Fruit fly (Drosophila melanogaster) whole organism, embryonic: ENCODE data around the gene CG13631.

Source experiments
- Asciz ChIP-seq: fragments of 200-800 bp; sonication (Bioruptor generic); optimal IDR thresholded peaks from 2 replicates; lab custom pipeline; 2017; ENCODE audit warnings: missing biosample characterization, mild to moderate bottlenecking, missing genetic modification characterization, missing genetic modification reagents
- B-H2 ChIP-seq: fragments of 200-800 bp; sonication (Bioruptor generic); optimal IDR thresholded peaks from 2 replicates; lab custom pipeline; 2018; ENCODE audit warnings: missing biosample characterization, mild to moderate bottlenecking, missing genetic modification characterization
- C15 ChIP-seq: fragments of 200-800 bp; sonication (Bioruptor generic); IDR thresholded peaks from 3 replicates; pipeline ENCODE4 v1.3.6; 2022; ENCODE audit warnings: missing biosample characterization, missing genetic modification characterization
- CG10274 ChIP-seq: fragments of 200-800 bp; sonication (Bioruptor generic); optimal IDR thresholded peaks from 3 replicates; lab custom pipeline; 2017; ENCODE audit warnings: missing biosample characterization, mild to moderate bottlenecking, missing genetic modification characterization
- CG1233 ChIP-seq: fragments of 200-800 bp; sonication (Bioruptor generic); optimal IDR thresholded peaks from 4 replicates; lab custom pipeline; 2018; ENCODE audit warnings: missing biosample characterization, mild to moderate bottlenecking, missing genetic modification characterization
- CG17612 ChIP-seq: fragments of 200-800 bp; sonication (Bioruptor generic); IDR thresholded peaks from 2 replicates; pipeline ENCODE4 v1.3.6; 2022; ENCODE audit warnings: missing biosample characterization, missing genetic modification characterization
- CG17829 ChIP-seq: fragments of 200-800 bp; optimal IDR thresholded peaks from 2 replicates; lab custom pipeline; 2019; ENCODE audit warnings: missing biosample characterization, mild to moderate bottlenecking, missing genetic modification characterization, moderate library complexity
- CG17912 ChIP-seq: fragments of 200-800 bp; sonication (Bioruptor generic); optimal IDR thresholded peaks from 2 replicates; lab custom pipeline; 2018; ENCODE audit warnings: missing biosample characterization, mild to moderate bottlenecking, missing genetic modification characterization
- CG3281 ChIP-seq: fragments of 200-800 bp; sonication (Bioruptor generic); optimal IDR thresholded peaks from 3 replicates; lab custom pipeline; 2017; ENCODE audit warnings: missing biosample characterization, mild to moderate bottlenecking, missing genetic modification characterization
- CG3407 ChIP-seq: fragments of 200-800 bp; sonication (Bioruptor generic); optimal IDR thresholded peaks from 2 replicates; lab custom pipeline; 2018; ENCODE audit warnings: missing biosample characterization, mild to moderate bottlenecking, missing genetic modification characterization
- CG7987 ChIP-seq: fragments of 200-800 bp; sonication (Bioruptor generic); optimal IDR thresholded peaks from 2 replicates; lab custom pipeline; 2018; ENCODE audit warnings: missing biosample characterization, mild to moderate bottlenecking, missing genetic modification characterization, moderate library complexity
- CrebB ChIP-seq: fragments of 200-800 bp; sonication (Bioruptor generic); optimal IDR thresholded peaks from 3 replicates; lab custom pipeline; 2018; ENCODE audit warnings: missing biosample characterization, mild to moderate bottlenecking, missing genetic modification characterization
- Deaf1 ChIP-seq: fragments of 200-800 bp; optimal IDR thresholded peaks from 3 replicates; lab custom pipeline; 2019; ENCODE audit warnings: missing biosample characterization, mild to moderate bottlenecking, missing genetic modification characterization, moderate library complexity
- Dip2 ChIP-seq: fragments of 200-800 bp; sonication (Bioruptor generic); IDR thresholded peaks from 2 replicates; pipeline ENCODE4 v1.3.6; 2022; ENCODE audit warnings: missing biosample characterization, missing genetic modification characterization
- Dll ChIP-seq: fragments of 200-800 bp; sonication (Bioruptor generic); IDR thresholded peaks from 4 replicates; pipeline ENCODE4 v1.3.6; 2022; ENCODE audit warnings: missing biosample characterization, missing genetic modification characterization; ENCODE audit not compliant: partially characterized antibody
- Fer3 ChIP-seq: fragments of 200-800 bp; sonication (Bioruptor generic); optimal IDR thresholded peaks from 2 replicates; lab custom pipeline; 2018; ENCODE audit warnings: missing biosample characterization, mild to moderate bottlenecking, missing genetic modification characterization, moderate library complexity
- Gsc ChIP-seq: fragments of 200-800 bp; sonication (Bioruptor generic); IDR thresholded peaks from 2 replicates; pipeline ENCODE4 v1.3.6; 2022; ENCODE audit warnings: missing biosample characterization, missing genetic modification characterization
- HHEX ChIP-seq: fragments of 200-800 bp; sonication (Bioruptor generic); optimal IDR thresholded peaks from 3 replicates; lab custom pipeline; 2017; ENCODE audit warnings: missing biosample characterization, mild to moderate bottlenecking, missing genetic modification characterization, missing genetic modification reagents
- Hmr ChIP-seq: fragments of 200-800 bp; sonication (Bioruptor generic); optimal IDR thresholded peaks from 3 replicates; lab custom pipeline; 2017; ENCODE audit warnings: mild to moderate bottlenecking, missing biosample characterization, missing genetic modification reagents, missing genetic modification characterization
- Jarid2 ChIP-seq: fragments of 200-800 bp; sonication (Bioruptor generic); optimal IDR thresholded peaks from 3 replicates; lab custom pipeline; 2017; ENCODE audit warnings: mild to moderate bottlenecking, missing biosample characterization, missing genetic modification reagents, missing genetic modification characterization
- NC2α ChIP-seq: fragments of 200-800 bp; sonication (Bioruptor generic); optimal IDR thresholded peaks from 2 replicates; lab custom pipeline; 2016; ENCODE audit warnings: missing biosample characterization, missing genetic modification characterization
- NFAT ChIP-seq: fragments of 200-800 bp; sonication (Bioruptor generic); IDR thresholded peaks from 2 replicates; pipeline ENCODE4 v1.3.6; 2022; ENCODE audit warnings: missing biosample characterization, missing genetic modification characterization
- Optix ChIP-seq: fragments of 200-800 bp; sonication (Bioruptor generic); IDR thresholded peaks from 3 replicates; pipeline ENCODE4 v1.3.6; 2022; ENCODE audit warnings: missing biosample characterization, missing genetic modification characterization
- Ravus ChIP-seq: fragments of 200-800 bp; sonication (Bioruptor generic); IDR thresholded peaks from 2 replicates; pipeline ENCODE4 v1.3.6; 2022; ENCODE audit warnings: missing biosample characterization, missing genetic modification characterization
- Side ChIP-seq: fragments of 200-800 bp; sonication (Bioruptor generic); optimal IDR thresholded peaks from 2 replicates; lab custom pipeline; 2016; ENCODE audit warnings: missing biosample characterization, missing genetic modification characterization
- Six4 ChIP-seq: fragments of 200-800 bp; sonication (Bioruptor generic); optimal IDR thresholded peaks from 2 replicates; lab custom pipeline; 2016; ENCODE audit warnings: missing biosample characterization, missing genetic modification characterization
- Sox100B ChIP-seq: fragments of 200-800 bp; sonication (Bioruptor generic); optimal IDR thresholded peaks from 3 replicates; lab custom pipeline; 2018; ENCODE audit warnings: missing biosample characterization, mild to moderate bottlenecking, missing genetic modification characterization
- YL-1 ChIP-seq: fragments of 200-800 bp; sonication (Bioruptor generic); optimal IDR thresholded peaks from 3 replicates; lab custom pipeline; 2017; ENCODE audit warnings: missing biosample characterization, mild to moderate bottlenecking, missing genetic modification characterization
- ab ChIP-seq: fragments of 200-800 bp; sonication (Bioruptor generic); optimal IDR thresholded peaks from 2 replicates; lab custom pipeline; 2016; ENCODE audit warnings: missing biosample characterization, missing genetic modification characterization
- bigmax ChIP-seq: fragments of 200-800 bp; sonication (Bioruptor generic); optimal IDR thresholded peaks from 2 replicates; lab custom pipeline; 2018; ENCODE audit warnings: missing biosample characterization, mild to moderate bottlenecking, missing genetic modification characterization
- bowl ChIP-seq: fragments of 200-800 bp; sonication (Bioruptor generic); IDR thresholded peaks from 2 replicates; pipeline ENCODE4 v1.3.6; 2022; ENCODE audit warnings: missing biosample characterization, missing genetic modification characterization
- corto ChIP-seq: fragments of 200-800 bp; sonication (Bioruptor generic); optimal IDR thresholded peaks from 2 replicates; lab custom pipeline; 2016; ENCODE audit warnings: missing biosample characterization, mild to moderate bottlenecking, missing genetic modification characterization, moderate library complexity
- croc ChIP-seq: fragments of 200-800 bp; sonication (Bioruptor generic); conservative IDR thresholded peaks from 3 replicates; pipeline ENCODE4 v1.3.6; 2022; ENCODE audit warnings: missing biosample characterization, missing genetic modification characterization
- danr ChIP-seq: fragments of 200-800 bp; sonication (Bioruptor generic); IDR thresholded peaks from 2 replicates; pipeline ENCODE4 v1.3.6; 2022; ENCODE audit warnings: missing biosample characterization, missing genetic modification characterization
- esg ChIP-seq: fragments of 200-800 bp; sonication (Bioruptor generic); conservative IDR thresholded peaks from 2 replicates; pipeline ENCODE4 v1.3.6; 2022; ENCODE audit warnings: missing biosample characterization, missing genetic modification characterization
- eve ChIP-seq, 2 experiments: fragments of >200 bp; optimal IDR thresholded peaks; 2 replicates each; lab custom pipeline; 2017; ENCODE audit warnings: missing biosample characterization in 2 of 2, missing genetic modification characterization in 2 of 2
- eyg ChIP-seq: fragments of 200-800 bp; sonication (Bioruptor generic); optimal IDR thresholded peaks from 3 replicates; lab custom pipeline; 2016; ENCODE audit warnings: missing biosample characterization, missing genetic modification characterization
- fd3F ChIP-seq: fragments of 200-800 bp; sonication (Bioruptor generic); optimal IDR thresholded peaks from 2 replicates; lab custom pipeline; 2018; ENCODE audit warnings: missing biosample characterization, mild to moderate bottlenecking, missing genetic modification characterization, moderate library complexity
- gt ChIP-seq: fragments of 200-800 bp; sonication (Bioruptor generic); IDR thresholded peaks from 2 replicates; pipeline ENCODE4 v1.3.6; 2022; ENCODE audit warnings: missing biosample characterization, missing genetic modification characterization
- her ChIP-seq: fragments of 200-800 bp; sonication (Bioruptor generic); optimal IDR thresholded peaks from 2 replicates; lab custom pipeline; 2016; ENCODE audit warnings: missing biosample characterization, missing genetic modification characterization
- lola ChIP-seq, 3 experiments: fragments of >200 bp in 2 of 3; fragments of 200-800 bp in 1 of 3; sonication (Bioruptor generic) in 1 of 3; optimal IDR thresholded peaks; 2 replicates each; lab custom pipeline; 2017 to 2019; ENCODE audit warnings: missing biosample characterization in 3 of 3, missing genetic modification characterization in 3 of 3, mild to moderate bottlenecking in 1 of 3, moderate library complexity in 1 of 3
- nerfin-1 ChIP-seq: fragments of 200-800 bp; sonication (Bioruptor generic); optimal IDR thresholded peaks from 3 replicates; lab custom pipeline; 2019; ENCODE audit warnings: missing biosample characterization, mild to moderate bottlenecking, missing genetic modification characterization, moderate library complexity
- p53 ChIP-seq: fragments of 200-800 bp; sonication (Bioruptor generic); optimal IDR thresholded peaks from 2 replicates; lab custom pipeline; 2016; ENCODE audit warnings: missing biosample characterization, missing genetic modification characterization
- run ChIP-seq: fragments of 200-800 bp; sonication (Bioruptor generic); optimal IDR thresholded peaks from 3 replicates; lab custom pipeline; 2018; ENCODE audit warnings: missing biosample characterization, mild to moderate bottlenecking, missing genetic modification characterization
- sens ChIP-seq: fragments of 200-800 bp; sonication (Bioruptor generic); peaks from one replicate; lab custom pipeline; 2016; ENCODE audit warnings: missing biosample characterization, missing genetic modification characterization
- shn ChIP-seq: fragments of 200-800 bp; sonication (Bioruptor generic); optimal IDR thresholded peaks from 3 replicates; lab custom pipeline; 2016; ENCODE audit warnings: missing biosample characterization, missing genetic modification characterization
- slp2 ChIP-seq: fragments of 200-800 bp; sonication (Bioruptor generic); optimal IDR thresholded peaks from 2 replicates; lab custom pipeline; 2016; ENCODE audit warnings: missing biosample characterization, missing genetic modification characterization
- sug ChIP-seq: fragments of 200-800 bp; optimal IDR thresholded peaks from 2 replicates; lab custom pipeline; 2019; ENCODE audit warnings: missing biosample characterization, mild to moderate bottlenecking, missing genetic modification characterization, moderate library complexity
- tio ChIP-seq: fragments of 200-800 bp; sonication (Bioruptor generic); optimal IDR thresholded peaks from 2 replicates; lab custom pipeline; 2017; ENCODE audit warnings: missing biosample characterization, missing genetic modification characterization, inconsistent platforms
- trh ChIP-seq: fragments of 200-800 bp; sonication (Bioruptor generic); optimal IDR thresholded peaks from 2 replicates; lab custom pipeline; 2016; ENCODE audit warnings: missing biosample characterization, missing genetic modification characterization

Gene CG13631

dm6 chr3R:24816993-24817854 is 48.1 kb downstream of the CG13631 start, which contains the start of the genes CG5808 and Saf-B:
TSS of gene CG5808 (minus strand) at chr3R:24817007.
TSS of gene Saf-B (plus strand) at chr3R:24817464.
- TF ChIP-seq CG1233 (GFP tag; lab: Kevin White, UChicago) (no peak), tio (no peak), CG3281 (GFP tag; lab: Kevin White, UChicago) (no peak), fd3F (no peak), eve (GFP tag; optimal IDR thresholded peaks at IDR 0.05; lab: Kevin White, UChicago) (no peak), Fer3 (tag; lab: Kevin White, UChicago) (peak; percentile 19), bigmax (GFP tag; lab: Kevin White, UChicago) (no peak), esg (peak; percentile 33; the same call in 1 of the 2 replicates), bowl (no peak; the same call in 1 of the 2 replicates), CG7987 (no peak), sens (peak; percentile 36), YL-1 (GFP tag; lab: Kevin White, UChicago) (peak; percentile 49), CG17612 (GFP tag; lab: Robert Waterston, UW) (no peak), Sox100B (GFP tag; lab: Kevin White, UChicago) (no peak), Deaf1 (tag; lab: Kevin White, UChicago) (no peak), corto (GFP tag; lab: Kevin White, UChicago) (no peak), run (tag; lab: Kevin White, UChicago) (no peak), shn (no peak), Jarid2 (GFP tag; lab: Kevin White, UChicago) (no peak), eyg (no peak), CG17912 (GFP tag; lab: Kevin White, UChicago) (no peak), croc (GFP tag; lab: Robert Waterston, UW) (no peak), lola (GFP tag; optimal IDR thresholded peaks at IDR 0.05; lab: Kevin White, UChicago) (peak in 1 of 3 experiments; percentile 60), her (GFP tag; lab: Kevin White, UChicago) (no peak), Dip2 (no peak), Side (GFP tag; lab: Kevin White, UChicago) (no peak), CG17829 (tag; lab: Kevin White, UChicago) (peak; percentile 71), trh (GFP tag; lab: Kevin White, UChicago) (no peak), Optix (no peak), Six4 (GFP tag; lab: Kevin White, UChicago) (peak; percentile 40), CG3407 (GFP tag; lab: Kevin White, UChicago) (no peak), danr (no peak), Asciz (GFP tag; lab: Kevin White, UChicago) (no peak), Gsc (GFP tag; lab: Robert Waterston, UW) (no peak), Hmr (GFP tag; lab: Kevin White, UChicago) (no peak), HHEX (GFP tag; lab: Kevin White, UChicago) (no peak), p53 (GFP tag; lab: Kevin White, UChicago) (no peak), ab (GFP tag; lab: Kevin White, UChicago) (no peak), CG10274 (GFP tag; lab: Kevin White, UChicago) (no peak), NC2α (GFP tag; lab: Kevin White, UChicago) (no peak), slp2 (GFP tag; lab: Kevin White, UChicago) (no peak), NFAT (GFP tag; lab: Robert Waterston, UW) (no peak), CrebB (tag; lab: Kevin White, UChicago) (no peak), Ravus (no peak), Dll (GFP tag; lab: Robert Waterston, UW) (peak; percentile 84), nerfin-1 (tag; lab: Kevin White, UChicago) (peak; percentile 49), gt (GFP tag; lab: Robert Waterston, UW) (no peak), B-H2 (no peak), sug (tag; lab: Kevin White, UChicago) (no peak), C15 (GFP tag; lab: Robert Waterston, UW) (no peak)
